Fruit fly (Drosophila melanogaster) whole organism, embryonic: Measurements from ENCODE around the gene CG15498.

Source experiments
- Ada2b ChIP-seq: fragments of 200-800 bp; sonication (Bioruptor generic); IDR thresholded peaks from 2 replicates; pipeline ENCODE4 v1.3.6; 2022; ENCODE audit warnings: missing biosample characterization, missing genetic modification characterization
- CG11456 ChIP-seq: fragments of 200-800 bp; sonication (Bioruptor generic); IDR thresholded peaks from 3 replicates; pipeline ENCODE4 v1.3.6; 2022; ENCODE audit warnings: missing biosample characterization, missing genetic modification characterization
- CG11560 ChIP-seq: fragments of 200-800 bp; sonication (Bioruptor generic); IDR thresholded peaks from 3 replicates; pipeline ENCODE4 v1.3.6; 2022; ENCODE audit warnings: missing biosample characterization, missing genetic modification characterization
- CG12155 ChIP-seq: fragments of 200-800 bp; sonication (Bioruptor generic); optimal IDR thresholded peaks from 3 replicates; lab custom pipeline; 2016; ENCODE audit warnings: missing biosample characterization, missing genetic modification characterization
- CG12236 ChIP-seq: fragments of 200-800 bp; sonication (Bioruptor generic); optimal IDR thresholded peaks from 2 replicates; lab custom pipeline; 2016; ENCODE audit warnings: missing biosample characterization, missing genetic modification characterization
- CG2129 ChIP-seq: fragments of 200-800 bp; sonication (Bioruptor generic); IDR thresholded peaks from 2 replicates; pipeline ENCODE4 v1.3.6; 2022; ENCODE audit warnings: missing biosample characterization, missing genetic modification characterization; ENCODE audit not compliant: partially characterized antibody
- CG2875 ChIP-seq: fragments of 200-800 bp; sonication (Bioruptor generic); optimal IDR thresholded peaks from 2 replicates; lab custom pipeline; 2017; ENCODE audit warnings: missing biosample characterization, mild to moderate bottlenecking, missing genetic modification characterization, missing genetic modification reagents
- CG31224 ChIP-seq: fragments of 200-800 bp; sonication (Bioruptor generic); IDR thresholded peaks from 2 replicates; pipeline ENCODE4 v1.3.6; 2022; ENCODE audit warnings: missing biosample characterization, missing genetic modification characterization
- CG33557 ChIP-seq: fragments of 200-800 bp; sonication (Bioruptor generic); optimal IDR thresholded peaks from 2 replicates; lab custom pipeline; 2019; ENCODE audit warnings: missing biosample characterization, mild to moderate bottlenecking, missing genetic modification characterization, moderate library complexity
- CG3995 ChIP-seq: fragments of 200-800 bp; sonication (Bioruptor generic); optimal IDR thresholded peaks from 3 replicates; lab custom pipeline; 2016; ENCODE audit warnings: missing biosample characterization, missing genetic modification characterization
- CG4707 ChIP-seq: fragments of 200-800 bp; sonication (Bioruptor generic); optimal IDR thresholded peaks from 2 replicates; lab custom pipeline; 2018; ENCODE audit warnings: missing biosample characterization, mild to moderate bottlenecking, missing genetic modification characterization, moderate library complexity
- CG4730 ChIP-seq: fragments of 200-800 bp; sonication (Bioruptor generic); IDR thresholded peaks from 2 replicates; pipeline ENCODE4 v1.3.6; 2022; ENCODE audit warnings: missing biosample characterization, missing genetic modification characterization
- CG6689 ChIP-seq: fragments of 200-800 bp; sonication (Bioruptor generic); IDR thresholded peaks from 2 replicates; pipeline ENCODE4 v1.3.6; 2022; ENCODE audit warnings: missing biosample characterization, missing genetic modification characterization
- CG7745 ChIP-seq: fragments of 200-800 bp; sonication (Bioruptor generic); optimal IDR thresholded peaks from 2 replicates; lab custom pipeline; 2018; ENCODE audit warnings: missing biosample characterization, mild to moderate bottlenecking, missing genetic modification characterization, moderate library complexity
- CG8359 ChIP-seq: fragments of 200-800 bp; sonication (Bioruptor generic); optimal IDR thresholded peaks from 2 replicates; lab custom pipeline; 2017; ENCODE audit warnings: missing biosample characterization, mild to moderate bottlenecking, missing genetic modification characterization, borderline replicate concordance
- CG8388 ChIP-seq: fragments of 200-800 bp; sonication (Bioruptor generic); optimal IDR thresholded peaks from 2 replicates; lab custom pipeline; 2019; ENCODE audit warnings: missing biosample characterization, mild to moderate bottlenecking, missing genetic modification characterization, moderate library complexity
- CG9876 ChIP-seq: fragments of 200-800 bp; sonication (Bioruptor generic); optimal IDR thresholded peaks from 2 replicates; lab custom pipeline; 2016; ENCODE audit warnings: missing biosample characterization, missing genetic modification characterization
- HLH4C ChIP-seq: fragments of 200-800 bp; sonication (Bioruptor generic); IDR thresholded peaks from 3 replicates; pipeline ENCODE4 v1.3.6; 2022; ENCODE audit warnings: missing biosample characterization, missing genetic modification characterization; ENCODE audit not compliant: partially characterized antibody
- HLHmδ ChIP-seq: fragments of 200-800 bp; sonication (Bioruptor generic); optimal IDR thresholded peaks from 2 replicates; lab custom pipeline; 2018; ENCODE audit warnings: missing biosample characterization, mild to moderate bottlenecking, missing genetic modification characterization, moderate library complexity
- HmgZ ChIP-seq: fragments of 200-800 bp; sonication (Bioruptor generic); optimal IDR thresholded peaks from 2 replicates; lab custom pipeline; 2018; ENCODE audit warnings: missing biosample characterization, mild to moderate bottlenecking, missing genetic modification characterization
- Hr51 ChIP-seq, 2 experiments: fragments of 200-800 bp; sonication (Bioruptor generic); optimal IDR thresholded peaks; 2 replicates in 1 of 2; 3 replicates in 1 of 2; lab custom pipeline; 2016 to 2018; ENCODE audit warnings: missing biosample characterization in 2 of 2, missing genetic modification characterization in 2 of 2, mild to moderate bottlenecking in 1 of 2, moderate library complexity in 1 of 2
- Meics ChIP-seq: fragments of 200-800 bp; sonication (Bioruptor generic); optimal IDR thresholded peaks from 2 replicates; lab custom pipeline; 2017; ENCODE audit warnings: missing biosample characterization, mild to moderate bottlenecking, missing genetic modification characterization
- Rfx ChIP-seq: fragments of 200-800 bp; sonication (Bioruptor generic); IDR thresholded peaks from 2 replicates; pipeline ENCODE4 v1.3.6; 2022; ENCODE audit warnings: missing biosample characterization, missing genetic modification characterization
- Sry-β ChIP-seq: fragments of 200-800 bp; sonication (Bioruptor generic); optimal IDR thresholded peaks from 2 replicates; lab custom pipeline; 2018; ENCODE audit warnings: missing biosample characterization, mild to moderate bottlenecking, missing genetic modification characterization, moderate library complexity
- Sry-δ ChIP-seq: fragments of 200-800 bp; sonication (Bioruptor generic); optimal IDR thresholded peaks from 2 replicates; lab custom pipeline; 2016; ENCODE audit warnings: missing biosample characterization, missing genetic modification characterization
- Ssrp ChIP-seq: fragments of 200-800 bp; sonication (Bioruptor generic); optimal IDR thresholded peaks from 2 replicates; lab custom pipeline; 2018; ENCODE audit warnings: missing biosample characterization, mild to moderate bottlenecking, missing genetic modification characterization, moderate library complexity
- ab ChIP-seq: fragments of 200-800 bp; sonication (Bioruptor generic); optimal IDR thresholded peaks from 2 replicates; lab custom pipeline; 2016; ENCODE audit warnings: missing biosample characterization, missing genetic modification characterization
- abd-A ChIP-seq: fragments of 200-800 bp; sonication (Bioruptor generic); optimal IDR thresholded peaks from 3 replicates; lab custom pipeline; 2019; ENCODE audit warnings: missing biosample characterization, mild to moderate bottlenecking, missing genetic modification characterization, moderate library complexity
- ac ChIP-seq: fragments of 200-800 bp; sonication (Bioruptor generic); optimal IDR thresholded peaks from 3 replicates; lab custom pipeline; 2017; ENCODE audit warnings: missing biosample characterization, mild to moderate bottlenecking, missing genetic modification characterization
- al ChIP-seq: fragments of 200-800 bp; sonication (Bioruptor generic); IDR thresholded peaks from 2 replicates; pipeline ENCODE4 v1.3.6; 2022; ENCODE audit warnings: missing biosample characterization, missing genetic modification characterization
- az2 ChIP-seq: fragments of 200-800 bp; sonication (Bioruptor generic); optimal IDR thresholded peaks from 3 replicates; lab custom pipeline; 2016; ENCODE audit warnings: missing biosample characterization, missing genetic modification characterization
- chinmo ChIP-seq: fragments of 200-800 bp; sonication (Bioruptor generic); IDR thresholded peaks from 4 replicates; pipeline ENCODE4 v1.3.6; 2022; ENCODE audit warnings: missing biosample characterization, missing genetic modification characterization; ENCODE audit not compliant: partially characterized antibody
- da ChIP-seq: fragments of 200-800 bp; sonication (Bioruptor generic); optimal IDR thresholded peaks from 2 replicates; lab custom pipeline; 2016; ENCODE audit warnings: missing biosample characterization, missing genetic modification characterization
- eve ChIP-seq, 2 experiments: fragments of >200 bp; optimal IDR thresholded peaks; 2 replicates each; lab custom pipeline; 2017; ENCODE audit warnings: missing biosample characterization in 2 of 2, missing genetic modification characterization in 2 of 2
- fd96Cb ChIP-seq: fragments of 200-800 bp; sonication (Bioruptor generic); optimal IDR thresholded peaks from 2 replicates; lab custom pipeline; 2018; ENCODE audit warnings: missing biosample characterization, mild to moderate bottlenecking, missing genetic modification characterization, moderate library complexity
- knrl ChIP-seq: fragments of 200-800 bp; sonication (Bioruptor generic); IDR thresholded peaks from 3 replicates; pipeline ENCODE4 v1.3.6; 2022; ENCODE audit warnings: missing biosample characterization, missing genetic modification characterization; ENCODE audit not compliant: partially characterized antibody
- mirr ChIP-seq: fragments of 200-800 bp; sonication (Bioruptor generic); optimal IDR thresholded peaks from 3 replicates; lab custom pipeline; 2018; ENCODE audit warnings: missing biosample characterization, mild to moderate bottlenecking, missing genetic modification characterization
- nmo ChIP-seq: fragments of 200-800 bp; sonication (Bioruptor generic); optimal IDR thresholded peaks from 2 replicates; lab custom pipeline; 2018; ENCODE audit warnings: missing biosample characterization, mild to moderate bottlenecking, missing genetic modification characterization, moderate library complexity
- onecut ChIP-seq: fragments of 200-800 bp; sonication (Bioruptor generic); IDR thresholded peaks from 2 replicates; pipeline ENCODE4 v1.3.6; 2022; ENCODE audit warnings: missing biosample characterization, missing genetic modification characterization
- pb ChIP-seq: fragments of 200-800 bp; sonication (Bioruptor generic); optimal IDR thresholded peaks from 3 replicates; lab custom pipeline; 2016; ENCODE audit warnings: missing biosample characterization, missing genetic modification characterization
- pita ChIP-seq: fragments of 200-800 bp; sonication (Bioruptor generic); optimal IDR thresholded peaks from 2 replicates; lab custom pipeline; 2017; ENCODE audit warnings: missing biosample characterization, mild to moderate bottlenecking, missing genetic modification characterization
- pnt ChIP-seq: fragments of 200-800 bp; sonication (Bioruptor generic); optimal IDR thresholded peaks from 3 replicates; lab custom pipeline; 2016; ENCODE audit warnings: missing biosample characterization, missing genetic modification characterization
- pros ChIP-seq: fragments of 200-800 bp; sonication (Bioruptor generic); optimal IDR thresholded peaks from 3 replicates; lab custom pipeline; 2019; ENCODE audit warnings: missing biosample characterization, mild to moderate bottlenecking, missing genetic modification characterization, moderate library complexity
- pum ChIP-seq: fragments of 200-800 bp; sonication (Bioruptor generic); optimal IDR thresholded peaks from 2 replicates; lab custom pipeline; 2016; ENCODE audit warnings: missing biosample characterization, missing genetic modification characterization
- sim ChIP-seq: fragments of 200-800 bp; sonication (Bioruptor generic); IDR thresholded peaks from 2 replicates; pipeline ENCODE4 v1.3.6; 2022; ENCODE audit warnings: missing biosample characterization, missing genetic modification characterization
- slbo ChIP-seq: fragments of 200-800 bp; sonication (Bioruptor generic); IDR thresholded peaks from 2 replicates; pipeline ENCODE4 v1.3.6; 2022; ENCODE audit warnings: missing biosample characterization, missing genetic modification characterization
- sqz ChIP-seq: fragments of 200-800 bp; sonication (Bioruptor generic); optimal IDR thresholded peaks from 3 replicates; lab custom pipeline; 2018; ENCODE audit warnings: missing biosample characterization, mild to moderate bottlenecking, missing genetic modification characterization
- tgo ChIP-seq: fragments of 200-800 bp; sonication (Bioruptor generic); IDR thresholded peaks from 3 replicates; pipeline ENCODE4 v1.3.6; 2022; ENCODE audit warnings: missing biosample characterization, missing genetic modification characterization
- tx ChIP-seq: fragments of 200-800 bp; sonication (Bioruptor generic); optimal IDR thresholded peaks from 2 replicates; lab custom pipeline; 2016; ENCODE audit warnings: missing biosample characterization, missing genetic modification characterization
- unpg ChIP-seq: fragments of 200-800 bp; sonication (Bioruptor generic); optimal IDR thresholded peaks from 3 replicates; lab custom pipeline; 2018; ENCODE audit warnings: missing biosample characterization, mild to moderate bottlenecking, missing genetic modification characterization, moderate library complexity

Gene CG15498

dm6 chr3R:21520183-21520582, 48.8 kb downstream of the CG15498 start (continued):
- TF ChIP-seq Hr51 (GFP tag; optimal IDR thresholded peaks at IDR 0.05; lab: Kevin White, UChicago) (peak; percentile 96 to 98), pb (GFP tag; lab: Kevin White, UChicago) (peak; percentile 97), da (GFP tag; lab: Kevin White, UChicago) (peak; percentile 98), HLHmδ (GFP tag; lab: Kevin White, UChicago) (peak; percentile 97), az2 (peak; percentile 99), knrl (GFP tag; lab: Robert Waterston, UW) (peak; percentile 28; the same call in 1 of the 3 replicates), CG9876 (peak; percentile 99), al (GFP tag; lab: Robert Waterston, UW) (peak; percentile 97), sqz (GFP tag; lab: Kevin White, UChicago) (peak; percentile 96), CG2129 (GFP tag; lab: Robert Waterston, UW) (no peak), pros (GFP tag; lab: Kevin White, UChicago) (peak; percentile 18), onecut (GFP tag; lab: Robert Waterston, UW) (peak; percentile 98), Sry-β (GFP tag; lab: Kevin White, UChicago) (peak; percentile 81), chinmo (GFP tag; lab: Robert Waterston, UW) (no peak), tx (GFP tag; lab: Kevin White, UChicago) (peak; percentile 96), CG4730 (GFP tag; lab: Robert Waterston, UW) (peak; percentile 98), pnt (GFP tag; lab: Kevin White, UChicago) (peak; percentile 95), nmo (GFP tag; lab: Kevin White, UChicago) (peak; percentile 97), Ssrp (tag; lab: Kevin White, UChicago) (peak; percentile 97), slbo (peak; percentile 99), CG6689 (GFP tag; lab: Robert Waterston, UW) (peak; percentile 94), Sry-δ (GFP tag; lab: Kevin White, UChicago) (peak; percentile 71), eve (GFP tag; optimal IDR thresholded peaks at IDR 0.05; lab: Kevin White, UChicago) (peak in 1 of 2 experiments; percentile 12), fd96Cb (tag; lab: Kevin White, UChicago) (peak; percentile 96), mirr (GFP tag; lab: Kevin White, UChicago) (peak; percentile 99), CG3995 (GFP tag; lab: Kevin White, UChicago) (peak; percentile 82), ab (peak; percentile 90), Meics (GFP tag; lab: Kevin White, UChicago) (peak; percentile 99), CG2875 (peak; percentile 99), ac (GFP tag; lab: Kevin White, UChicago) (peak; percentile 99), HmgZ (peak; percentile 98), tgo (GFP tag; lab: Robert Waterston, UW) (peak; percentile 98), CG12236 (GFP tag; lab: Kevin White, UChicago) (peak; percentile 97), CG8359 (GFP tag; lab: Kevin White, UChicago) (peak; percentile 94), CG33557 (GFP tag; lab: Kevin White, UChicago) (peak; percentile 98), pum (GFP tag; lab: Kevin White, UChicago) (peak; percentile 97), CG11456 (peak; percentile 100), pita (GFP tag; lab: Kevin White, UChicago) (peak; percentile 79), CG11560 (tag; lab: Robert Waterston, UW) (peak; percentile 90), unpg (peak; percentile 98), Rfx (GFP tag; lab: Robert Waterston, UW) (peak; percentile 100), sim (GFP tag; lab: Robert Waterston, UW) (peak; percentile 96), Ada2b (peak; percentile 95), CG4707 (GFP tag; lab: Kevin White, UChicago) (peak; percentile 98), HLH4C (GFP tag; lab: Robert Waterston, UW) (no peak), abd-A (peak; percentile 61), CG7745 (peak; percentile 73), CG31224 (GFP tag; lab: Robert Waterston, UW) (peak; percentile 95), CG8388 (peak; percentile 94), CG12155 (GFP tag; lab: Kevin White, UChicago) (peak; percentile 96)
